Fruit fly (Drosophila melanogaster) whole organism, embryonic: ENCODE measurements around the gene superdeath.
A peak's percentile ranks its signal among the peaks of the same experiment; 100 is the strongest.

Experiments used
- Bgb ChIP-seq: fragments of 200-800 bp; sonication (Bioruptor generic); IDR thresholded peaks from 2 replicates; pipeline ENCODE4 v1.3.6; 2022; ENCODE audit warnings: missing biosample characterization, missing genetic modification characterization; ENCODE audit not compliant: partially characterized antibody
- BtbVII ChIP-seq: fragments of 200-800 bp; sonication (Bioruptor generic); optimal IDR thresholded peaks from 3 replicates; lab custom pipeline; 2017; ENCODE audit warnings: missing biosample characterization, mild to moderate bottlenecking, missing genetic modification characterization
- CG10654 ChIP-seq: fragments of 200-800 bp; sonication (Bioruptor generic); optimal IDR thresholded peaks from 2 replicates; lab custom pipeline; 2016; ENCODE audit warnings: missing biosample characterization, missing genetic modification characterization
- CG11398 ChIP-seq: fragments of 200-800 bp; sonication (Bioruptor generic); optimal IDR thresholded peaks from 2 replicates; lab custom pipeline; 2016; ENCODE audit warnings: missing biosample characterization, missing genetic modification characterization
- CG12299 ChIP-seq: fragments of 200-800 bp; sonication (Bioruptor generic); optimal IDR thresholded peaks from 2 replicates; lab custom pipeline; 2018; ENCODE audit warnings: missing biosample characterization, mild to moderate bottlenecking, missing genetic modification characterization
- CG13296 ChIP-seq: fragments of 200-800 bp; sonication (Bioruptor generic); optimal IDR thresholded peaks from 3 replicates; lab custom pipeline; 2018; ENCODE audit warnings: missing biosample characterization, mild to moderate bottlenecking, missing genetic modification characterization
- CG14965 ChIP-seq: fragments of 200-800 bp; sonication (Bioruptor generic); optimal IDR thresholded peaks from 2 replicates; lab custom pipeline; 2016; ENCODE audit warnings: missing biosample characterization, missing genetic modification characterization, borderline replicate concordance
- CG15269 ChIP-seq: fragments of 200-800 bp; sonication (Bioruptor generic); optimal IDR thresholded peaks from 2 replicates; lab custom pipeline; 2018; ENCODE audit warnings: missing biosample characterization, mild to moderate bottlenecking, missing genetic modification characterization, moderate library complexity
- CG15601 ChIP-seq: fragments of 200-800 bp; sonication (Bioruptor generic); optimal IDR thresholded peaks from 3 replicates; lab custom pipeline; 2019; ENCODE audit warnings: missing biosample characterization, mild to moderate bottlenecking, missing genetic modification characterization, moderate library complexity
- CG17186 ChIP-seq: fragments of 200-800 bp; sonication (Bioruptor generic); optimal IDR thresholded peaks from 3 replicates; lab custom pipeline; 2017; ENCODE audit warnings: missing biosample characterization, missing genetic modification reagents, missing genetic modification characterization
- CG17328 ChIP-seq: fragments of 200-800 bp; sonication (Bioruptor generic); IDR thresholded peaks from 2 replicates; pipeline ENCODE4 v1.3.6; 2022; ENCODE audit warnings: missing biosample characterization, missing genetic modification characterization
- CG18619 ChIP-seq: fragments of 200-800 bp; sonication (Bioruptor generic); optimal IDR thresholded peaks from 3 replicates; lab custom pipeline; 2017; ENCODE audit warnings: missing biosample characterization, mild to moderate bottlenecking, missing genetic modification characterization
- CG2199 ChIP-seq: fragments of 200-800 bp; sonication (Bioruptor generic); IDR thresholded peaks from 3 replicates; pipeline ENCODE4 v1.3.6; 2022; ENCODE audit warnings: missing biosample characterization, missing genetic modification characterization
- CG30431 ChIP-seq: fragments of 200-800 bp; sonication (Bioruptor generic); optimal IDR thresholded peaks from 2 replicates; lab custom pipeline; 2017; ENCODE audit warnings: missing biosample characterization, missing genetic modification characterization
- CG32532 ChIP-seq: fragments of 200-800 bp; sonication (Bioruptor generic); IDR thresholded peaks from 2 replicates; pipeline ENCODE4 v1.3.6; 2022; ENCODE audit warnings: missing biosample characterization, missing genetic modification characterization
- CG32772 ChIP-seq: fragments of 200-800 bp; sonication (Bioruptor generic); IDR thresholded peaks from 2 replicates; pipeline ENCODE4 v1.3.6; 2022; ENCODE audit warnings: missing biosample characterization, missing genetic modification characterization
- CG4282 ChIP-seq: fragments of 200-800 bp; sonication (Bioruptor generic); optimal IDR thresholded peaks from 2 replicates; lab custom pipeline; 2016; ENCODE audit warnings: missing biosample characterization, missing genetic modification characterization
- CG4730 ChIP-seq: fragments of 200-800 bp; sonication (Bioruptor generic); IDR thresholded peaks from 2 replicates; pipeline ENCODE4 v1.3.6; 2022; ENCODE audit warnings: missing biosample characterization, missing genetic modification characterization
- CG6683 ChIP-seq: fragments of 200-800 bp; sonication (Bioruptor generic); optimal IDR thresholded peaks from 2 replicates; lab custom pipeline; 2017; ENCODE audit warnings: missing biosample characterization, mild to moderate bottlenecking, missing genetic modification characterization, missing genetic modification reagents
- CG6689 ChIP-seq: fragments of 200-800 bp; sonication (Bioruptor generic); IDR thresholded peaks from 2 replicates; pipeline ENCODE4 v1.3.6; 2022; ENCODE audit warnings: missing biosample characterization, missing genetic modification characterization
- CG6791 ChIP-seq: fragments of 200-800 bp; sonication (Bioruptor generic); IDR thresholded peaks from 3 replicates; pipeline ENCODE4 v1.3.6; 2022; ENCODE audit warnings: missing biosample characterization, missing genetic modification characterization; ENCODE audit not compliant: partially characterized antibody
- CG8924 ChIP-seq: fragments of 200-800 bp; optimal IDR thresholded peaks from 3 replicates; lab custom pipeline; 2019; ENCODE audit warnings: missing biosample characterization, mild to moderate bottlenecking, missing genetic modification characterization, moderate library complexity
- CoRest ChIP-seq: fragments of 200-800 bp; sonication (Bioruptor generic); optimal IDR thresholded peaks from 3 replicates; lab custom pipeline; 2018; ENCODE audit warnings: missing biosample characterization, mild to moderate bottlenecking, missing genetic modification characterization, moderate library complexity
- Dip3 ChIP-seq: fragments of 200-800 bp; sonication (Bioruptor generic); optimal IDR thresholded peaks from 3 replicates; lab custom pipeline; 2016; ENCODE audit warnings: missing biosample characterization, missing genetic modification characterization
- Dll ChIP-seq: fragments of 200-800 bp; sonication (Bioruptor generic); IDR thresholded peaks from 4 replicates; pipeline ENCODE4 v1.3.6; 2022; ENCODE audit warnings: missing biosample characterization, missing genetic modification characterization; ENCODE audit not compliant: partially characterized antibody
- Doc2 ChIP-seq: fragments of 200-800 bp; sonication (Bioruptor generic); IDR thresholded peaks from 2 replicates; pipeline ENCODE4 v1.3.6; 2022; ENCODE audit warnings: missing biosample characterization, missing genetic modification characterization
- Dref ChIP-seq: fragments of 200-800 bp; sonication (Bioruptor generic); IDR thresholded peaks from 2 replicates; pipeline ENCODE4 v1.3.6; 2022; ENCODE audit warnings: missing biosample characterization, missing genetic modification characterization
- Eip74EF ChIP-seq, 2 experiments: fragments of 200-800 bp in 1 of 2; fragments of >200 bp in 1 of 2; sonication (Bioruptor generic) in 1 of 2; optimal IDR thresholded peaks; 2 replicates each; lab custom pipeline; 2017 to 2019; ENCODE audit warnings: missing biosample characterization in 2 of 2, missing genetic modification characterization in 2 of 2, mild to moderate bottlenecking in 1 of 2, moderate library complexity in 1 of 2
- Ets97D ChIP-seq: fragments of 200-800 bp; sonication (Bioruptor generic); optimal IDR thresholded peaks from 3 replicates; lab custom pipeline; 2016; ENCODE audit warnings: missing biosample characterization, missing genetic modification characterization
- Gsc ChIP-seq: fragments of 200-800 bp; sonication (Bioruptor generic); IDR thresholded peaks from 2 replicates; pipeline ENCODE4 v1.3.6; 2022; ENCODE audit warnings: missing biosample characterization, missing genetic modification characterization
- HLH54F ChIP-seq: fragments of 200-800 bp; sonication (Bioruptor generic); optimal IDR thresholded peaks from 3 replicates; lab custom pipeline; 2016; ENCODE audit warnings: missing biosample characterization, missing genetic modification characterization
- Med ChIP-seq: fragments of 200-800 bp; sonication (Bioruptor generic); peaks from one replicate; lab custom pipeline; 2016; ENCODE audit warnings: missing biosample characterization, missing genetic modification characterization, mild to moderate bottlenecking, inconsistent platforms, moderate library complexity
- Mes4 ChIP-seq: fragments of 200-800 bp; sonication (Bioruptor generic); optimal IDR thresholded peaks from 2 replicates; lab custom pipeline; 2016; ENCODE audit warnings: missing biosample characterization, missing genetic modification characterization
- Myb ChIP-seq: fragments of 200-800 bp; sonication (Bioruptor generic); optimal IDR thresholded peaks from 2 replicates; lab custom pipeline; 2016; ENCODE audit warnings: missing biosample characterization, missing genetic modification characterization
- Sox100B ChIP-seq: fragments of 200-800 bp; sonication (Bioruptor generic); optimal IDR thresholded peaks from 3 replicates; lab custom pipeline; 2018; ENCODE audit warnings: missing biosample characterization, mild to moderate bottlenecking, missing genetic modification characterization
- Trl ChIP-seq, 3 experiments: fragments of >200 bp in 2 of 3; fragments of 200-800 bp in 1 of 3; sonication (Bioruptor generic) in 1 of 3; optimal IDR thresholded peaks; 2 replicates in 1 of 3; 3 replicates in 2 of 3; lab custom pipeline; 2016 to 2017; ENCODE audit warnings: missing biosample characterization in 1 of 3, missing genetic modification characterization in 1 of 3
- bbx ChIP-seq: fragments of 200-800 bp; sonication (Bioruptor generic); IDR thresholded peaks from 2 replicates; pipeline ENCODE4 v1.3.6; 2022; ENCODE audit warnings: missing biosample characterization, missing genetic modification characterization; ENCODE audit not compliant: partially characterized antibody
- fru ChIP-seq: fragments of >200 bp; optimal IDR thresholded peaks from 2 replicates; lab custom pipeline; 2017
- grau ChIP-seq: fragments of 200-800 bp; optimal IDR thresholded peaks from 3 replicates; lab custom pipeline; 2019; ENCODE audit warnings: missing biosample characterization, mild to moderate bottlenecking, missing genetic modification characterization, moderate library complexity
- lmd ChIP-seq: fragments of 200-800 bp; sonication (Bioruptor generic); IDR thresholded peaks from 2 replicates; pipeline ENCODE4 v1.3.6; 2022; ENCODE audit warnings: missing biosample characterization, missing genetic modification characterization
- prd ChIP-seq, 3 experiments: fragments of >200 bp in 2 of 3; fragments of 200-800 bp in 1 of 3; sonication (Bioruptor generic) in 1 of 3; optimal IDR thresholded peaks in 2 of 3; IDR thresholded peaks in 1 of 3; 2 replicates in 2 of 3; 3 replicates in 1 of 3; pipeline versions ENCODE4 v1.3.6 to Lab custom; 2017 to 2022; ENCODE audit warnings: missing biosample characterization in 1 of 3, missing genetic modification characterization in 1 of 3
- run ChIP-seq: fragments of 200-800 bp; sonication (Bioruptor generic); optimal IDR thresholded peaks from 3 replicates; lab custom pipeline; 2018; ENCODE audit warnings: missing biosample characterization, mild to moderate bottlenecking, missing genetic modification characterization
- salm ChIP-seq: fragments of 200-800 bp; sonication (Bioruptor generic); optimal IDR thresholded peaks from 2 replicates; lab custom pipeline; 2018; ENCODE audit warnings: missing biosample characterization, mild to moderate bottlenecking, missing genetic modification characterization
- sob ChIP-seq: fragments of 200-800 bp; sonication (Bioruptor generic); IDR thresholded peaks from 2 replicates; pipeline ENCODE4 v1.3.6; 2022; ENCODE audit warnings: missing biosample characterization, missing genetic modification characterization
- stc ChIP-seq: fragments of 200-800 bp; sonication (Bioruptor generic); IDR thresholded peaks from 2 replicates; pipeline ENCODE4 v1.3.6; 2022; ENCODE audit warnings: missing biosample characterization, missing genetic modification characterization
- stwl ChIP-seq: fragments of 200-800 bp; sonication (Bioruptor generic); optimal IDR thresholded peaks from 3 replicates; lab custom pipeline; 2018; ENCODE audit warnings: missing biosample characterization, mild to moderate bottlenecking, missing genetic modification characterization, moderate library complexity
- trh ChIP-seq: fragments of 200-800 bp; sonication (Bioruptor generic); optimal IDR thresholded peaks from 2 replicates; lab custom pipeline; 2016; ENCODE audit warnings: missing biosample characterization, missing genetic modification characterization
- vvl ChIP-seq: fragments of 200-800 bp; sonication (Bioruptor generic); IDR thresholded peaks from 2 replicates; pipeline ENCODE4 v1.3.6; 2022; ENCODE audit warnings: missing biosample characterization, missing genetic modification characterization
- yki ChIP-seq: fragments of >200 bp; optimal IDR thresholded peaks from 3 replicates; lab custom pipeline; 2018

The superdeath gene

dm6 chr3R:29112398-29113150, 25.9 kb upstream of the superdeath start, which contains the start of the genes alpha-Man-Ib and Pdhb (continued):
- TF ChIP-seq CG13296, result peak; percentile 50
- TF ChIP-seq stwl (tag; lab: Kevin White, UChicago), result peak; percentile 63
- TF ChIP-seq CG6689, result peak; percentile 76
- TF ChIP-seq Bgb (GFP tag; lab: Robert Waterston, UW), result no peak
- peak; percentile 66 for TF ChIP-seq CG8924 (tag; lab: Kevin White, UChicago)
- peak; percentile 57; the same call in 2 of the 4 replicates for TF ChIP-seq Dll (GFP tag; lab: Robert Waterston, UW)
- TF ChIP-seq Gsc (GFP tag; lab: Robert Waterston, UW), result 0 out of 2 replicates have a peak, but pooled peaks have one; percentile 49
- peak; percentile 65 for TF ChIP-seq CG4730 (GFP tag; lab: Robert Waterston, UW)
- TF ChIP-seq Myb (GFP tag; lab: Kevin White, UChicago), result peak; percentile 40
- peak; percentile 89 for TF ChIP-seq CG32532 (GFP tag; lab: Robert Waterston, UW)
- TF ChIP-seq Dip3 (GFP tag; lab: Kevin White, UChicago), result peak; percentile 26
- TF ChIP-seq Trl (optimal IDR thresholded peaks at IDR 0.05; lab: Kevin White, UChicago), result no peak
- peak; percentile 33 for TF ChIP-seq Trl (GFP tag; optimal IDR thresholded peaks at IDR 0.05; lab: Kevin White, UChicago)
- TF ChIP-seq trh (GFP tag; lab: Kevin White, UChicago), result peak; percentile 52
- no peak for TF ChIP-seq prd (optimal IDR thresholded peaks at IDR 0.05; lab: Kevin White, UChicago)
- TF ChIP-seq prd (GFP tag; IDR thresholded peaks at IDR 0.05; lab: Robert Waterston, UW), result peak; percentile 91
- peak; percentile 48 for TF ChIP-seq salm (tag; lab: Kevin White, UChicago)
- no peak for TF ChIP-seq CG14965
- no peak for TF ChIP-seq CG2199
- peak; percentile 83; the same call in 1 of the 2 replicates for TF ChIP-seq sob (GFP tag; lab: Robert Waterston, UW)
- TF ChIP-seq CG11398 (GFP tag; lab: Kevin White, UChicago), result no peak
- peak; percentile 82 for TF ChIP-seq lmd (GFP tag; lab: Robert Waterston, UW)
- no peak for TF ChIP-seq CG15269
- TF ChIP-seq CG4282 (GFP tag; lab: Kevin White, UChicago), result no peak
- TF ChIP-seq fru, result no peak
- TF ChIP-seq vvl (GFP tag; lab: Robert Waterston, UW), result peak; percentile 87
- TF ChIP-seq CG18619 (GFP tag; lab: Kevin White, UChicago), result peak; percentile 71
- TF ChIP-seq yki (lab: Kevin White, UChicago), result no peak
- peak; percentile 31 for TF ChIP-seq BtbVII (GFP tag; lab: Kevin White, UChicago)
- peak; percentile 68 for TF ChIP-seq CG30431 (GFP tag; lab: Kevin White, UChicago)
- TF ChIP-seq Mes4 (GFP tag; lab: Kevin White, UChicago), result no peak
- peak; percentile 82 for TF ChIP-seq grau
- TF ChIP-seq Doc2 (GFP tag; lab: Robert Waterston, UW), result no peak
- TF ChIP-seq Dref (GFP tag; lab: Robert Waterston, UW), result peak; percentile 51
- TF ChIP-seq CG12299 (tag; lab: Kevin White, UChicago), result peak; percentile 50
- TF ChIP-seq CG15601, result peak; percentile 81
- TF ChIP-seq CG6791 (GFP tag; lab: Robert Waterston, UW), result no peak
- TF ChIP-seq Med (GFP tag; lab: Kevin White, UChicago), result peak; percentile 90
- TF ChIP-seq CG17328, result peak; percentile 64
- TF ChIP-seq Sox100B (GFP tag; lab: Kevin White, UChicago), result no peak
- peak; percentile 42 for TF ChIP-seq CG6683 (GFP tag; lab: Kevin White, UChicago)
- TF ChIP-seq bbx (GFP tag; lab: Robert Waterston, UW), result no peak
- TF ChIP-seq CoRest (tag; lab: Kevin White, UChicago), result peak; percentile 92
- peak; percentile 69 for TF ChIP-seq CG32772 (GFP tag; lab: Robert Waterston, UW)
- TF ChIP-seq stc (GFP tag; lab: Robert Waterston, UW), result peak; percentile 75
- no peak for TF ChIP-seq Eip74EF (GFP tag; optimal IDR thresholded peaks at IDR 0.05; lab: Kevin White, UChicago)
- TF ChIP-seq Ets97D (GFP tag; lab: Kevin White, UChicago), result peak; percentile 61
- peak; percentile 44 for TF ChIP-seq CG17186 (GFP tag; lab: Kevin White, UChicago)
- peak; percentile 73 for TF ChIP-seq CG10654 (GFP tag; lab: Kevin White, UChicago)
- TF ChIP-seq HLH54F (GFP tag; lab: Kevin White, UChicago), result peak; percentile 63
- no peak for TF ChIP-seq run (tag; lab: Kevin White, UChicago)
